Worm (Caenorhabditis elegans) whole organism, L3 larva: ENCODE data around the gene F23B2.7.

Source experiments
- R02D3.7 ChIP-seq: fragments of 150-350 bp; optimal IDR thresholded peaks from 2 replicates; lab custom pipeline; 2014; ENCODE audit warnings: missing biosample characterization, missing genetic modification characterization
- aly-2 ChIP-seq: fragments of 150-350 bp; optimal IDR thresholded peaks from 2 replicates; lab custom pipeline; 2014; ENCODE audit warnings: missing biosample characterization, missing genetic modification characterization
- elt-2 ChIP-seq: sonication (generic microtip); optimal IDR thresholded peaks from 2 replicates; lab custom pipeline; 2016; ENCODE audit warnings: missing genetic modification reagents, mild to moderate bottlenecking, missing genetic modification characterization, missing compliant biosample characterization
- elt-3 ChIP-seq, 3 experiments: fragments of 150-350 bp in 1 of 3; sonication (generic microtip) in 2 of 3; optimal IDR thresholded peaks; 2 replicates in 2 of 3; 4 replicates in 1 of 3; lab custom pipeline; 2014 to 2017; ENCODE audit warnings: missing biosample characterization in 3 of 3, missing genetic modification characterization in 3 of 3
- fkh-2 ChIP-seq: fragments of 150-350 bp; optimal IDR thresholded peaks from 2 replicates; lab custom pipeline; 2014; ENCODE audit warnings: missing biosample characterization, missing genetic modification reagents, missing genetic modification characterization
- jun-1 ChIP-seq: fragments of 150-350 bp; optimal IDR thresholded peaks from 2 replicates; lab custom pipeline; 2014; ENCODE audit warnings: missing biosample characterization, missing genetic modification reagents, missing genetic modification characterization
- nhr-11 ChIP-seq: fragments of 150-350 bp; optimal IDR thresholded peaks from 2 replicates; lab custom pipeline; 2014; ENCODE audit warnings: missing biosample characterization, missing genetic modification characterization
- nhr-76 ChIP-seq: fragments of 150-350 bp; sonication (generic microtip); optimal IDR thresholded peaks from 5 replicates; lab custom pipeline; 2014; ENCODE audit warnings: missing biosample characterization, missing genetic modification characterization
- sea-2 ChIP-seq: fragments of 150-350 bp; sonication (generic microtip); optimal IDR thresholded peaks from 4 replicates; lab custom pipeline; 2014; ENCODE audit warnings: missing biosample characterization, missing genetic modification reagents, missing genetic modification characterization
- snpc-4 ChIP-seq: fragments of 150-350 bp; optimal IDR thresholded peaks from 2 replicates; lab custom pipeline; 2014; ENCODE audit warnings: missing biosample characterization, missing genetic modification characterization
- tbx-2 ChIP-seq: sonication (generic microtip); optimal IDR thresholded peaks from 2 replicates; lab custom pipeline; 2016; ENCODE audit warnings: mild to moderate bottlenecking, missing genetic modification characterization, missing compliant biosample characterization
- unc-62 ChIP-seq: fragments of 150-350 bp; sonication (generic microtip); optimal IDR thresholded peaks from 4 replicates; lab custom pipeline; 2014; ENCODE audit warnings: missing biosample characterization, missing genetic modification reagents, missing genetic modification characterization
- ztf-11 ChIP-seq: fragments of 150-350 bp; optimal IDR thresholded peaks from 2 replicates; lab custom pipeline; 2014; ENCODE audit warnings: missing biosample characterization, missing genetic modification characterization

ce11 chrIV:9154263-9154662 is 4.0 kb downstream of the F23B2.7 start, which contains the start of gene F23B2.10:
- no peak for TF ChIP-seq nhr-76
- TF ChIP-seq snpc-4 (tag; lab: Kevin White, UChicago): no peak
- no peak for TF ChIP-seq nhr-11
- no peak for TF ChIP-seq aly-2 (tag; lab: Kevin White, UChicago)
- no peak for TF ChIP-seq tbx-2
- no peak for TF ChIP-seq R02D3.7
- TF ChIP-seq ztf-11 (tag; lab: Kevin White, UChicago): no peak
- no peak for TF ChIP-seq elt-2
- TF ChIP-seq jun-1 (tag; lab: Kevin White, UChicago): no peak
- no peak for TF ChIP-seq elt-3 (tag; optimal IDR thresholded peaks at IDR 0.05; lab: Kevin White, UChicago)
- no peak for TF ChIP-seq sea-2 (GFP tag; lab: Kevin White, UChicago)
- TF ChIP-seq unc-62 (GFP tag; lab: Kevin White, UChicago): no peak
- no peak for TF ChIP-seq fkh-2 (tag; lab: Kevin White, UChicago)
